Worm (Caenorhabditis elegans) whole organism, young adult: ENCODE measurements around the gene rict-1.

Experiments
- B0035.1 ChIP-seq: sonication (generic microtip); optimal IDR thresholded peaks from 2 replicates; lab custom pipeline; 2016; ENCODE audit warnings: missing genetic modification characterization, mild to moderate bottlenecking, missing compliant biosample characterization, missing genotype, missing genetic modification reagents
- B0336.3 ChIP-seq: fragments of 200-800 bp; sonication (Bioruptor generic); IDR thresholded peaks from 2 replicates; pipeline ENCODE4 v1.3.6; 2022; ENCODE audit warnings: missing genetic modification characterization, missing compliant biosample characterization
- C06A6.2 ChIP-seq: fragments of 200-800 bp; sonication (Bioruptor generic); conservative IDR thresholded peaks from 2 replicates; pipeline ENCODE4 v1.3.6; 2022; ENCODE audit warnings: missing genetic modification characterization, missing compliant biosample characterization
- D2030.7 ChIP-seq: fragments of 200-800 bp; sonication (Bioruptor generic); IDR thresholded peaks from 2 replicates; pipeline ENCODE4 v1.3.6; 2022; ENCODE audit warnings: missing genetic modification reagents, missing genetic modification characterization, missing compliant biosample characterization
- F10E7.11 ChIP-seq: sonication (generic microtip); optimal IDR thresholded peaks from 2 replicates; lab custom pipeline; 2017; ENCODE audit warnings: mild to moderate bottlenecking, missing genetic modification characterization, moderate library complexity, missing compliant biosample characterization
- F33H1.4 ChIP-seq: fragments of 200-800 bp; sonication (Bioruptor generic); IDR thresholded peaks from 2 replicates; pipeline ENCODE4 v1.3.6; 2022; ENCODE audit warnings: missing genetic modification reagents, missing genetic modification characterization, missing compliant biosample characterization
- F52B5.7 ChIP-seq: sonication (generic microtip); optimal IDR thresholded peaks from 2 replicates; lab custom pipeline; 2016; ENCODE audit warnings: mild to moderate bottlenecking, missing genetic modification characterization, missing compliant biosample characterization
- F57C9.4 ChIP-seq: sonication (generic microtip); optimal IDR thresholded peaks from 2 replicates; lab custom pipeline; 2017; ENCODE audit warnings: mild to moderate bottlenecking, missing genetic modification characterization, missing compliant biosample characterization
- K11D2.4 ChIP-seq: fragments of 200-800 bp; sonication (Bioruptor generic); IDR thresholded peaks from 2 replicates; pipeline ENCODE4 v1.3.6; 2022; ENCODE audit warnings: missing genetic modification reagents, missing genetic modification characterization, missing compliant biosample characterization
- K12H6.12 ChIP-seq: fragments of 200-800 bp; sonication (Bioruptor generic); optimal IDR thresholded peaks from 2 replicates; lab custom pipeline; 2018; ENCODE audit warnings: mild to moderate bottlenecking, missing genetic modification characterization, missing compliant biosample characterization
- Y53G8AR.9 ChIP-seq: fragments of 200-800 bp; sonication (Bioruptor generic); conservative IDR thresholded peaks from 2 replicates; pipeline ENCODE4 v1.3.6; 2022; ENCODE audit warnings: missing genetic modification reagents, missing genetic modification characterization, missing compliant biosample characterization
- Y79H2A.3 ChIP-seq: fragments of 200-800 bp; sonication (Bioruptor generic); conservative IDR thresholded peaks from 2 replicates; pipeline ENCODE4 v1.3.6; 2022; ENCODE audit warnings: missing genetic modification reagents, missing genetic modification characterization, missing compliant biosample characterization
- aptf-2 ChIP-seq: fragments of 200-800 bp; sonication (Bioruptor generic); conservative IDR thresholded peaks from 2 replicates; pipeline ENCODE4 v1.3.6; 2022; ENCODE audit warnings: missing genetic modification reagents, missing genetic modification characterization, missing compliant biosample characterization
- bed-1 ChIP-seq: fragments of 200-800 bp; sonication (Bioruptor generic); IDR thresholded peaks from 2 replicates; pipeline ENCODE4 v1.3.6; 2022; ENCODE audit warnings: missing genetic modification reagents, missing genetic modification characterization, missing compliant biosample characterization
- ccch-3 ChIP-seq: fragments of 200-800 bp; sonication (Bioruptor generic); optimal IDR thresholded peaks from 2 replicates; lab custom pipeline; 2018; ENCODE audit warnings: mild to moderate bottlenecking, missing genetic modification characterization, missing compliant biosample characterization
- cebp-2 ChIP-seq: fragments of 200-800 bp; sonication (Bioruptor generic); IDR thresholded peaks from 2 replicates; pipeline ENCODE4 v1.3.6; 2022; ENCODE audit warnings: missing genetic modification characterization, missing compliant biosample characterization
- dox-1 ChIP-seq: fragments of 200-800 bp; sonication (Bioruptor generic); IDR thresholded peaks from 2 replicates; pipeline ENCODE4 v1.3.6; 2022; ENCODE audit warnings: missing genetic modification reagents, missing genetic modification characterization, missing compliant biosample characterization
- dpl-1 ChIP-seq: fragments of 150-350 bp; optimal IDR thresholded peaks from 2 replicates; lab custom pipeline; 2014; ENCODE audit warnings: missing biosample characterization, missing genetic modification reagents, missing genetic modification characterization
- efl-1 ChIP-seq: fragments of 150-350 bp; optimal IDR thresholded peaks from 2 replicates; lab custom pipeline; 2014; ENCODE audit warnings: missing biosample characterization, missing genetic modification reagents, missing genetic modification characterization
- egrh-3 ChIP-seq: fragments of 200-800 bp; sonication (Bioruptor generic); IDR thresholded peaks from 2 replicates; pipeline ENCODE4 v1.3.6; 2022; ENCODE audit warnings: missing genetic modification reagents, missing genetic modification characterization, missing compliant biosample characterization
- ekl-4 ChIP-seq: fragments of 200-800 bp; sonication (Bioruptor generic); IDR thresholded peaks from 2 replicates; pipeline ENCODE4 v1.3.6; 2022; ENCODE audit warnings: missing genetic modification reagents, missing genetic modification characterization, missing compliant biosample characterization
- fkh-3 ChIP-seq: sonication (generic microtip); optimal IDR thresholded peaks from 2 replicates; lab custom pipeline; 2016; ENCODE audit warnings: mild to moderate bottlenecking, missing genetic modification characterization, missing compliant biosample characterization
- let-607 ChIP-seq, 2 experiments: fragments of 200-800 bp in 1 of 2; sonication (Bioruptor generic) in 1 of 2; sonication (generic microtip) in 1 of 2; optimal IDR thresholded peaks; 2 replicates each; lab custom pipeline; 2016 to 2018; ENCODE audit warnings: mild to moderate bottlenecking in 2 of 2, missing compliant biosample characterization in 2 of 2, missing genetic modification characterization in 2 of 2, moderate library complexity in 2 of 2, missing genotype in 1 of 2
- lin-35 ChIP-seq, 3 experiments: fragments of 150-350 bp in 2 of 3; sonication (generic microtip) in 1 of 3; optimal IDR thresholded peaks; 2 replicates each; lab custom pipeline; 2014 to 2018; ENCODE audit warnings: missing biosample characterization in 3 of 3, missing genetic modification characterization in 3 of 3, missing genetic modification reagents in 3 of 3
- lin-40 ChIP-seq: sonication (generic microtip); optimal IDR thresholded peaks from 2 replicates; lab custom pipeline; 2016; ENCODE audit warnings: missing genetic modification characterization, mild to moderate bottlenecking, missing compliant biosample characterization, missing genotype, missing genetic modification reagents
- lin-54 ChIP-seq: fragments of 200-800 bp; sonication (Bioruptor generic); optimal IDR thresholded peaks from 2 replicates; lab custom pipeline; 2018; ENCODE audit warnings: mild to moderate bottlenecking, missing genetic modification characterization, missing compliant biosample characterization
- lsl-1 ChIP-seq: fragments of 200-800 bp; sonication (Bioruptor generic); optimal IDR thresholded peaks from 2 replicates; lab custom pipeline; 2018; ENCODE audit warnings: mild to moderate bottlenecking, missing genetic modification characterization, moderate library complexity, missing compliant biosample characterization
- madf-6 ChIP-seq: fragments of 200-800 bp; sonication (Bioruptor generic); IDR thresholded peaks from 2 replicates; pipeline ENCODE4 v1.3.6; 2022; ENCODE audit warnings: missing genetic modification reagents, missing genetic modification characterization, missing compliant biosample characterization
- nhr-90 ChIP-seq: sonication (generic microtip); optimal IDR thresholded peaks from 2 replicates; lab custom pipeline; 2016; ENCODE audit warnings: missing genotype, mild to moderate bottlenecking, missing genetic modification characterization, missing compliant biosample characterization
- pbrm-1 ChIP-seq: fragments of 200-800 bp; sonication (Bioruptor generic); IDR thresholded peaks from 2 replicates; pipeline ENCODE4 v1.3.6; 2022; ENCODE audit warnings: missing genetic modification reagents, missing genetic modification characterization, missing compliant biosample characterization
- pha-4 ChIP-seq: fragments of 150-350 bp; sonication (generic microtip); optimal IDR thresholded peaks from 2 replicates; lab custom pipeline; 2014; ENCODE audit warnings: missing biosample characterization, missing genetic modification reagents, missing genetic modification characterization
- rec-8 ChIP-seq, 2 experiments: sonication (generic microtip); optimal IDR thresholded peaks; 2 replicates each; lab custom pipeline; 2016; ENCODE audit warnings: mild to moderate bottlenecking in 2 of 2, missing genetic modification characterization in 2 of 2, missing genetic modification reagents in 2 of 2, missing genotype in 2 of 2, missing biosample characterization in 1 of 2, missing compliant biosample characterization in 1 of 2, moderate library complexity in 1 of 2
- sea-2 ChIP-seq: fragments of 200-800 bp; sonication (Bioruptor generic); IDR thresholded peaks from 2 replicates; pipeline ENCODE4 v1.3.6; 2022; ENCODE audit warnings: missing genetic modification characterization, missing compliant biosample characterization
- snpc-4 ChIP-seq, 5 experiments: fragments of 150-350 bp in 1 of 5; sonication (generic microtip) in 4 of 5; optimal IDR thresholded peaks; 2 replicates each; lab custom pipeline; 2014 to 2018; ENCODE audit warnings: missing genetic modification characterization in 5 of 5, missing biosample characterization in 3 of 5, antibody characterized with exemption in 2 of 5, mild to moderate bottlenecking in 2 of 5, missing compliant biosample characterization in 2 of 5, missing genotype in 2 of 5, moderate library complexity in 2 of 5, missing genetic modification reagents in 1 of 5
- zfh-2 ChIP-seq: fragments of 200-800 bp; sonication (Bioruptor generic); conservative IDR thresholded peaks from 2 replicates; pipeline ENCODE4 v1.3.6; 2022; ENCODE audit warnings: missing genetic modification reagents, missing genetic modification characterization, missing compliant biosample characterization
- zim-3 ChIP-seq: sonication (generic microtip); optimal IDR thresholded peaks from 2 replicates; lab custom pipeline; 2017; ENCODE audit warnings: mild to moderate bottlenecking, missing genetic modification characterization, moderate library complexity, missing compliant biosample characterization

The rict-1 gene

ce11 chrII:13096345-13096744 is 20.3 kb downstream of the rict-1 start:
- TF ChIP-seq zfh-2 (GFP tag; lab: Robert Waterston, UW) (peak; percentile 74), F52B5.7 (tag; lab: Kevin White, UChicago) (peak; percentile 13), dox-1 (GFP tag; lab: Robert Waterston, UW) (0 out of 2 replicates have a peak, but pooled peaks have one; percentile 10), ccch-3 (no peak), egrh-3 (peak; percentile 40; the same call in 1 of the 2 replicates), B0035.1 (no peak), D2030.7 (GFP tag; lab: Robert Waterston, UW) (no peak), pha-4 (no peak)

DNA sequence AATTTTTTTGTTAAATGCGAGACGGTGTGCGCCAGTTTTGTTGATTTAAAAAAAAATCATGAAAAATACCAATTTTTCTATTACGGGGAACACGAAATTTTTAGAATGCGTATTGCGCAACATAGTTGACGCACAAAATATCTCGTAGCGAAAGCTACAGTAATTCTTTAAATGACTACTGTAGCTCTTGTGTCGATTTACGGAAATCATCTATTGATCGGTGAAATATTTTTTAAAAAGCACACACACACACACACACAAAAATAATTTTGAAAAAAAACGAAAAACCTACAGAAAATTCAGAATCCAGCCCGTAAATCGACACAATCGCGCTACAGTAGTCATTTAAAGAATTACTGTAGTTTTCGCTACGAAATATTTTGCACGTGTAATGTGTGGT is 24.8 kb downstream of the rict-1 start:
- no peak for TF ChIP-seq nhr-90 (tag; lab: Kevin White, UChicago)
- TF ChIP-seq aptf-2 (GFP tag; lab: Robert Waterston, UW) = no peak
- TF ChIP-seq lsl-1 = peak; percentile 59
- TF ChIP-seq ekl-4 = 0 out of 2 replicates have a peak, but pooled peaks have one; percentile 51
- no peak for TF ChIP-seq let-607 (tag; optimal IDR thresholded peaks at IDR 0.05; lab: Kevin White, UChicago)
- TF ChIP-seq C06A6.2 (GFP tag; lab: Robert Waterston, UW) = no peak
- no peak for TF ChIP-seq sea-2
- no peak for TF ChIP-seq F57C9.4 (tag; lab: Kevin White, UChicago)
- no peak for TF ChIP-seq bed-1
- no peak for TF ChIP-seq K12H6.12 (tag; lab: Kevin White, UChicago)
- TF ChIP-seq Y53G8AR.9 (GFP tag; lab: Robert Waterston, UW) = no peak
- TF ChIP-seq K11D2.4 (GFP tag; lab: Robert Waterston, UW) = no peak
- TF ChIP-seq, all 124 proteins: peak for 2

DNA sequence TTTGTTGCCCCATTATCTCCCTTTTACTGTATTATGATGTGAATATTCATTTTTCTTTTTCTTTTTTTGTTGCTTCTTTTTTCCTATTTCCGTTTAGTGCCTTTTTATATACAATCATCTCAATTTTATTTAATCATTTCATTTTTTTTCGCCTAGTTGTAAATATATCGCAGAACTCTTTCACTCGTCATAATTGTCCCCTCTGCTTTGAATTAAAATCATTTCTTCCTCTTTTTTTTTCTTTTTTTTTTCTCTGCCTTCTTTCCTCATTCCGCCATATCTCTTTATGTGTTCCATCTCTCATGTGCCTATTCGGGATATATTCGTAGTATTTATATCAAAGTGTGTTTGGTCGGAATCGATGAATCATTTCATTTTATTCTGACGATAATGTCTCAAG is 25.5 kb downstream of the rict-1 start, which contains the start of gene Y81G3A.4:
TSS of gene Y81G3A.4 (plus strand) at position 301 of the 400 bp plus-strand sequence.
- TF ChIP-seq F10E7.11 (tag; lab: Kevin White, UChicago) (no peak), fkh-3 (tag; lab: Kevin White, UChicago) (no peak), lin-40 (tag; lab: Kevin White, UChicago) (no peak), F57C9.4 (tag; lab: Kevin White, UChicago) (no peak), Y79H2A.3 (GFP tag; lab: Robert Waterston, UW) (no peak), zim-3 (tag; lab: Kevin White, UChicago) (no peak), zfh-2 (GFP tag; lab: Robert Waterston, UW) (no peak)
- TF ChIP-seq, all 124 proteins: peak for 0

- no peak for TF ChIP-seq cebp-2 (GFP tag; lab: Robert Waterston, UW)
These were observed 30.7 kb downstream of the rict-1 start for ce11 chrII:13085951-13086350.

- TF ChIP-seq pbrm-1 (GFP tag; lab: Robert Waterston, UW) = no peak
- peak; percentile 76 for TF ChIP-seq efl-1 (GFP tag; lab: Kevin White, UChicago)
- TF ChIP-seq lin-54 (GFP tag; lab: Kevin White, UChicago) = peak; percentile 88
- TF ChIP-seq F33H1.4 (GFP tag; lab: Robert Waterston, UW) = peak; percentile 14; the same call in 1 of the 2 replicates
- peak; percentile 42; the same call in 1 of the 2 replicates for TF ChIP-seq madf-6 (GFP tag; lab: Robert Waterston, UW)
- TF ChIP-seq snpc-4 (GFP tag; optimal IDR thresholded peaks at IDR 0.05; lab: Kevin White, UChicago) = no peak
- TF ChIP-seq snpc-4 (tag; optimal IDR thresholded peaks at IDR 0.05; lab: Kevin White, UChicago) = peak in 1 of 4 experiments; percentile 11
- peak; percentile 82 for TF ChIP-seq dpl-1
- TF ChIP-seq lin-35 (GFP tag; optimal IDR thresholded peaks at IDR 0.05; lab: Kevin White, UChicago) = peak in 1 of 3 experiments; percentile 91
- TF ChIP-seq B0336.3 (GFP tag; lab: Robert Waterston, UW) = no peak
- TF ChIP-seq rec-8 (tag; optimal IDR thresholded peaks at IDR 0.05; lab: Kevin White, UChicago) = no peak
These were observed 32.8 kb downstream of the rict-1 start, which contains the start of the genes Y81G3A.1 and gcn-2 for ce11 chrII:13083752-13084214. Gene Y81G3A.1 (minus strand): TSS chrII:13083926. Gene gcn-2 (plus strand): TSS chrII:13084164.
